Worm (Caenorhabditis elegans) whole organism, L4/young adult: ENCODE measurements around the gene T26E4.2.

Experiments
- W03F9.2 ChIP-seq: fragments of 150-350 bp; optimal IDR thresholded peaks from 2 replicates; lab custom pipeline; 2014; ENCODE audit warnings: missing biosample characterization, missing genetic modification characterization
- dao-5 ChIP-seq: sonication (generic microtip); optimal IDR thresholded peaks from 2 replicates; lab custom pipeline; 2016; ENCODE audit warnings: missing genotype, missing genetic modification characterization, moderate library complexity, missing compliant biosample characterization
- him-1 ChIP-seq: sonication (generic microtip); optimal IDR thresholded peaks from 2 replicates; lab custom pipeline; 2016; ENCODE audit warnings: missing genotype, missing genetic modification reagents, missing genetic modification characterization, missing compliant biosample characterization

ce11 chrV:15782494-15782893 lies 1.3 kb downstream of the T26E4.2 start, which contains the start of gene T26E4.3:
- TF ChIP-seq him-1 (no peak), dao-5 (no peak), W03F9.2 (no peak)
